Worm (Caenorhabditis elegans) whole organism, dauer: ENCODE data around the gene C26B2.7.

Experiments
- unc-62 ChIP-seq: sonication (generic microtip); optimal IDR thresholded peaks from 2 replicates; lab custom pipeline; 2017; ENCODE audit warnings: missing biosample characterization, missing genetic modification reagents, missing genetic modification characterization

C26B2.7 gene

DNA sequence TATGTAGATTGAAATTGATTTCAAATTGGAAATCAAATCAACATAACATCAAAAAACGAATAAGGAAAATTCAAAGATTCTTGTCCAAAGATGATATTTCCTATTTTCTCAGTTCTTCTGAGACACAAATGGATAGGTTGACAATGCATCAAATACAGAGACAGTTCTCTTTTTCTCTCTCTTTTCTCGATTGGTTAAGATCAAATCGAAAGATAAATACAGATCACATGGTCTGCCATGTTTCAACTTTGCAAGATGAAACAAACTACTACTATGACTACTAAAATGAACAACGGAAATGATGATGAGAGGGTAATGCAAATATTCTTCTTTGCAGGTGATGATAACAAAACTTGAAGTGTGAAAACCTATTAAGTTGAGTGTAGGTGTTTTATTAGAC is 20.4 kb downstream of the C26B2.7 start:
- no peak for TF ChIP-seq unc-62 (GFP tag; lab: Kevin White, UChicago)

DNA sequence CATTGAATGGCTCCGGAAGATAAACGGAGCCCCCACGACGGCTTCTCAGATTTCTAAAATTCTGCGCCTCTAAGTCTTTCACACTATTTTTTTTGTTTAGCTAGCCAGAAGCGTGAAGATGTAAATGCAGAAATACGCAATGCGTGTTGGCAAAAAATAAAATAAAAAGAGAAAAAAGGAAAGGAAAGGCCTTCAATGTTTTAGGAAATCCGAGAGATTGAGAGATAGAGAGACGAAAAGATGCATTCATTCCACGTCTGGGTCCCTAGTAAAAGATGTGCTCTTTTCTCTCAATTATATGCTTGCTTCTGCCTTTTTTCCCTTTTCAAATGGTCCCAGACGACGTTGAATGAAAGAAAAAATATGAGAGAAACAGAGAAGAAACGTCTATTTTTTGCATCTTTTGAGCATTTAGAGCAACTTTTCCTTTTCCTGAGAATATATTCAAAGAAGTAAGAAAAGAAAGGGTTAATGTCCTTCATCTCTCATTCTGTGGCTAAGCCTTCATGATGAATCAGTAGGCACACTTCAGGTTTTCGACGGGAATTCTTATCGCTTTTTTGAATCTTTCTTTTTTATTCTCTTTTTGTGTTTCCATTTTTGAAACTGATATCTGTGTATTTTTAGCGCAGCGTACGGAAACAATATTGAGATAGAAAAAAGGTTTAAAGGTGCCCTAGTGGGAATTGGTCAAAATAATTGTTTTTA is 24.7 kb downstream of the C26B2.7 start:
- no peak for TF ChIP-seq unc-62 (GFP tag; lab: Kevin White, UChicago)

DNA sequence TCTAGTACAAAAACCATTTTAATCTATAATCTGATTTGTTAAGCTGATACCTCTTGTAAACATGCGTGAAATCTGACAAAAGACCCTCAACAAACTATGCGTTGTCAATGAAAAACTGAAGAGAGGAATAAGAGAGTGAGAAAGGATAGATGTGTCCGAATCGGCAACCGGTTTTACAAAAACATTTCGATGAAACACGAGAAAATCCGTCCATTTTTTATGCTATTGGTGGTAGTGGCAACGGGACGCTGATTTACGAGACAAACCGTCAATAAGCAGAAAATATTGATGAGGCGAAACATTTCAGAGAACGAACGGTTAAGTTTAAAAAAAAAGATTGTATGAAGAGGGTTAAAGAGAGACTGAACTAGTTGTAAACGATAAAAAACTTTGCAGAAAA is 25.9 kb downstream of the C26B2.7 start:
- TF ChIP-seq unc-62 (GFP tag; lab: Kevin White, UChicago) = no peak

DNA sequence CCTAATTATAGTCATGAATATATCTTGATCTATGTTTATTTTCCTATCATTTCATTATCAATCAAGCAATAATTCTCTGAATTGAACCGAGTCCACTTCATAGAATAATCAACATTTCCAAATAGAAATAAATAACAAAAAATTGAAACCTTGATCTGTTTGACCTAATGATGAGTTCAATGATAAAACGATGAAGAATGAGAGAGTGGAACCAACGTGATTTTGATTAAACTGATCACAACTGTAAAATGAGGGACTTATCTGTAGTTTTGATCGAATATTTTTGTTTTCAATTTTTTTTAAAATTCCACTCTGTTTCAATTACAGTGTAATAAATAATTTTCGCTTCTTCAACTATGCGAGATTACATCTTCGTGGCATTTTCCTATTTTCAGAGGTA is 26.8 kb downstream of the C26B2.7 start:
- no peak for TF ChIP-seq unc-62 (GFP tag; lab: Kevin White, UChicago)

DNA sequence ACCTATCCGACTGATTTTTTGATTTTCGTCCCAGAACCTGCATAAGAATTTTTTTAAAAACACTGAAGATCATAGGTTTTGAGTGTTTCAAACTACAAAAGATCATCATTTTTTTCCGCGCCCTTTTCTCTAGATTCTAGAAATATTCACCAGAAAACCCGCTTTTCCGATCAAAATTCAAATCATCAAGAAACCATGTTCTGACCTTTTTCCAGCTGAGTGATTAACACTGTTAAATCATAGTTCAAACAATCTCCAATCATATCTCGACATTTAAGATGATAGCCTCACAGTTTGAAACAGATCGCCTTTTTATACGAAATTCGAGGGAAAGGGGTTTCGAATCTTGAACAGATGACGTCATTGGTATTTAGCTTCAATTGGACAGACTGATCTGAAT is 27.6 kb downstream of the C26B2.7 start:
- no peak for TF ChIP-seq unc-62 (GFP tag; lab: Kevin White, UChicago)

DNA sequence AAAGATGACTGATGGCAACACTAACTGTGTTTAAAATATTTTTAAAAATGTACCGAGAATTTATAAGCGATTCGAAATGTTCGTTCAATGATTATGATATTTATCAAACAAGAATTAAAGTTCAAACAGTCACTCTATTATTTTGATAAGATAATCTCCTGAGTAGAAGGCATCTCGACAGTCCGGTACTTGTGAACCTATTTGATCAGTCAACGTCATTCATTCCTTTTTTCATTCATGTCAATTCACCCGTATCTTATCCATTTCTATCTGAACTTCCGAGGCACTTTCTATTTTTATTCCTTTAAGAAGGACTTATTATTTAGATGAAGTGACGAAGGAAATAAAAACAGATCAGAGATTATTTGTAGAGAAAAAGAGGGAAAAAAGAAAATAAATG is 28.5 kb downstream of the C26B2.7 start, which contains the start of gene nhr-258:
Gene nhr-258 (plus strand): TSS at position 365 of the 400 bp plus-strand sequence.
- no peak for TF ChIP-seq unc-62 (GFP tag; lab: Kevin White, UChicago)

DNA sequence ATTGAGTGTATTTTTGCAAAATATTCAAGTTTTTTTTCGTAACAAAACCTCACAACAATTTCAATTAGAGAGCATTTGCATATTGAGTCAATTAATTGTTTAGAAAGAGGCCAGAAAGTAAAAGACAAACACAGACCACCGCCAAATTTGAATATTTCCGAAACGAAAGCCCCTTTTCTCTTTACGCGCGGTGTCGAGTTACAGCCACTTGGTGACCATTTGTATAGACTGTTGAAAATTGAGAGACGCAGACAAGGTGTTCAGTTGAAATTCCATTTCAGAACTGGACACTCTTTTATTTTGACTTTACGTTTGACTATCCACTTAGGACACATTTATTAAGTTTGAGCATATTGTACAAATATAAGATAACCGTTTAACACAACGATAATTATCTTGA is 32.0 kb downstream of the C26B2.7 start:
- no peak for TF ChIP-seq unc-62 (GFP tag; lab: Kevin White, UChicago)

DNA sequence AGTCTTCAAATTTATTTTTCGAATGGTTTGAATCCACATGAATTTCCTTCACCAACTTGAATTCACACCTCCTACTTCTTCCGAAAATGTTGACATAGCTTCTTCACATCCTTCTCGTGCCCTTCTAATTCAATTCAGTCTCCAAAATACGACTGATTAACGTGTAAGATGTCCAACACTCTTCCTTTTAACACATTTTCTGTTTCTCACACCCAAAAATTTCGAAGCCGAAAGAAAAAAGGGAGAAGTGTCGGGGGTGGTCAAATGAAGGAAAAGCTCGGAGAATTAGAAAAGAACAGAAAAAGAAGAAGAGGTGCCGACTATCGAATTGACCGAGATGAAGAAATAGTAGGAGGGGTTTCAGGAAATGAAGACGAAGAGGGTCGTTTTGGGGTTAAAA is 36.6 kb downstream of the C26B2.7 start:
- no peak for TF ChIP-seq unc-62 (GFP tag; lab: Kevin White, UChicago)

DNA sequence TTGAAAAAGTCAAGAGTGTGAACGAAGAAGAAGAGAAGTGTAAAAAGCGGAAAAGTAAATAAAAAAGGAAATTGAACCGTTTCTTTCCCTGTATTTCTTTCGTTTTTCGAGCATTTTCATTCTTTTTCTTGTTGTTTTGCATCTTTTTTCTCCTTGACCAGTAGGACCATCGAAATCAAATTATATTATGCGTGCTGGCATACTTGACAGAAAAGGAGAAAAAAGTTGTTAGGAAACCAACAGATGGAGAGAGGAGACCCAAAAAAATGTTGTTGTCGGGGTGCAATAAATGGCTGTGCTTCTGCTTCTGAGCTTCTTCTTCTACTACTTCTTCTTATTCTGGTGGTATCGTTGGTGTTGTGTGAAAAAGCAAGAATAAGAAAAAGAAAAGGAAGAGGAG is 37.9 kb downstream of the C26B2.7 start:
- no peak for TF ChIP-seq unc-62 (GFP tag; lab: Kevin White, UChicago)

DNA sequence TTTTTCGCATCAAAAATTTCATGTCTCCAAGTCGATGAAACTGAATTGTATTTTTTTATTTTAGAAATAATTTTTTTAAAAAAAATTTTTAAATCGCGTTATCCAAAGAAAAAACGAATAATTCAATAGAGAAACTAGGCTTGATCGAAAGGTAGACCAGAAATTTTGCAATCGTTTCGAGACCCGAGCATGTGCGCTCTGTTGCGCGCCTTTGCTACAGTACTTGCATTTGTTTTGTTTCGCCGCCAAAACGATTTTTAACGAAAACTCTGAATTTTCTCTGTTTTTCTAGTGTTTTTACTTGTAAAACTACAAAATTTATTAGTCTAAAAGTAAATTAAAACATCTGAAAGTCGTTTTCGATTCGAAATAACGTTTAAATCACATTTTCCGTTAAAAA is 45.2 kb downstream of the C26B2.7 start:
- no peak for TF ChIP-seq unc-62 (GFP tag; lab: Kevin White, UChicago)

DNA sequence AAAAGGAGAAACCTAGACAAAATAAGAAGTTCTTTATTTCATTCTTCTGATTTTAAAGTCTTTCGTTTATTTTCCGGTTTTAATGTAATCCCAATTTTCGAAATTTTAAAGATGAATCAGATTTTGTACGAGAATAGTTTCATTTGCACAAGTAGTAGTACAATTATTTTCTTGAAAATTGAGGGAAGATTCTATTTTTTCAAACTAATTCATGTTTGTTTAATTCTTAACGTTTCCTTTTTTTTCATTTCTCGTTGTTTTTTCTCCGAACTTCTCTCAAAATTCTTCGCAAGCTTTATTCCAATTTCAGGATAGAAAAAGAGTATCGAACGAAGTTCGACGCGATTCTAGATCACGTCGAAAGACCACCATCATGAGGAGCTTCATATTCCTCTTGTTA is 46.3 kb downstream of the C26B2.7 start, which contains the start of gene sax-7:
Gene sax-7 (plus strand): TSS at position 301 of the 400 bp plus-strand sequence.
- no peak for TF ChIP-seq unc-62 (GFP tag; lab: Kevin White, UChicago)
